Worm (Caenorhabditis elegans) whole organism, L3 larva: ENCODE measurements around the gene bli-5.

Experiments used
- ceh-82 ChIP-seq: fragments of 150-350 bp; optimal IDR thresholded peaks from 2 replicates; lab custom pipeline; 2014; ENCODE audit warnings: missing biosample characterization, missing genetic modification characterization
- elt-2 ChIP-seq: sonication (generic microtip); optimal IDR thresholded peaks from 2 replicates; lab custom pipeline; 2016; ENCODE audit warnings: missing genetic modification reagents, mild to moderate bottlenecking, missing genetic modification characterization, missing compliant biosample characterization
- sea-2 ChIP-seq: fragments of 150-350 bp; sonication (generic microtip); optimal IDR thresholded peaks from 4 replicates; lab custom pipeline; 2014; ENCODE audit warnings: missing biosample characterization, missing genetic modification reagents, missing genetic modification characterization
- snpc-4 ChIP-seq: fragments of 150-350 bp; optimal IDR thresholded peaks from 2 replicates; lab custom pipeline; 2014; ENCODE audit warnings: missing biosample characterization, missing genetic modification characterization

ce11 chrIII:13430162-13430561, 594 bp upstream of the bli-5 start, which contains the start of gene trf-1:
- no peak for TF ChIP-seq sea-2
- no peak for TF ChIP-seq elt-2 (tag; lab: Kevin White, UChicago)
- no peak for TF ChIP-seq ceh-82
- TF ChIP-seq snpc-4 (tag; lab: Kevin White, UChicago), result no peak
